Fruit fly (Drosophila melanogaster) whole organism, embryonic: Measurements from ENCODE around the gene Cpr78Ca.

Source experiments
- Abd-B ChIP-seq: fragments of 200-800 bp; sonication (Bioruptor generic); optimal IDR thresholded peaks from 2 replicates; lab custom pipeline; 2018; ENCODE audit warnings: missing biosample characterization, mild to moderate bottlenecking, missing genetic modification characterization, moderate library complexity
- B-H1 ChIP-seq: fragments of 200-800 bp; sonication (Bioruptor generic); IDR thresholded peaks from 3 replicates; pipeline ENCODE4 v1.3.6; 2022; ENCODE audit warnings: missing biosample characterization, missing genetic modification characterization
- BEAF-32 ChIP-seq: fragments of 200-800 bp; sonication (Bioruptor generic); optimal IDR thresholded peaks from 3 replicates; lab custom pipeline; 2017; ENCODE audit warnings: missing biosample characterization, missing genetic modification characterization, mild to moderate bottlenecking, moderate library complexity, missing genetic modification reagents
- Bdp1 ChIP-seq: fragments of 200-800 bp; sonication (Bioruptor generic); optimal IDR thresholded peaks from 3 replicates; lab custom pipeline; 2016; ENCODE audit warnings: missing biosample characterization, missing genetic modification characterization
- CG10543 ChIP-seq: fragments of 200-800 bp; sonication (Bioruptor generic); optimal IDR thresholded peaks from 3 replicates; lab custom pipeline; 2017; ENCODE audit warnings: missing biosample characterization, mild to moderate bottlenecking, missing genetic modification characterization, moderate library complexity
- CG11398 ChIP-seq: fragments of 200-800 bp; sonication (Bioruptor generic); optimal IDR thresholded peaks from 2 replicates; lab custom pipeline; 2016; ENCODE audit warnings: missing biosample characterization, missing genetic modification characterization
- CG12769 ChIP-seq: fragments of 200-800 bp; sonication (Bioruptor generic); optimal IDR thresholded peaks from 2 replicates; lab custom pipeline; 2019; ENCODE audit warnings: missing biosample characterization, mild to moderate bottlenecking, missing genetic modification characterization, moderate library complexity
- CG13287 ChIP-seq: fragments of 200-800 bp; sonication (Bioruptor generic); IDR thresholded peaks from 2 replicates; pipeline ENCODE4 v1.3.6; 2022; ENCODE audit warnings: missing biosample characterization, missing genetic modification characterization; ENCODE audit not compliant: partially characterized antibody
- CG13894 ChIP-seq: fragments of 200-800 bp; sonication (Bioruptor generic); optimal IDR thresholded peaks from 3 replicates; lab custom pipeline; 2018; ENCODE audit warnings: missing biosample characterization, mild to moderate bottlenecking, missing genetic modification characterization, moderate library complexity
- CG14050 ChIP-seq: fragments of 200-800 bp; sonication (Bioruptor generic); IDR thresholded peaks from 3 replicates; pipeline ENCODE4 v1.3.6; 2022; ENCODE audit warnings: missing biosample characterization, missing genetic modification characterization
- CG15514 ChIP-seq: fragments of 200-800 bp; sonication (Bioruptor generic); optimal IDR thresholded peaks from 3 replicates; lab custom pipeline; 2017; ENCODE audit warnings: missing biosample characterization, missing genetic modification characterization, mild to moderate bottlenecking, moderate library complexity, missing genetic modification reagents
- CG1602 ChIP-seq: fragments of 200-800 bp; sonication (Bioruptor generic); optimal IDR thresholded peaks from 3 replicates; lab custom pipeline; 2016; ENCODE audit warnings: missing biosample characterization, missing genetic modification characterization
- CG18476 ChIP-seq: fragments of 200-800 bp; sonication (Bioruptor generic); optimal IDR thresholded peaks from 2 replicates; lab custom pipeline; 2016; ENCODE audit warnings: missing biosample characterization, mild to moderate bottlenecking, missing genetic modification characterization
- CG18599 ChIP-seq: fragments of 200-800 bp; sonication (Bioruptor generic); optimal IDR thresholded peaks from 3 replicates; lab custom pipeline; 2017; ENCODE audit warnings: missing biosample characterization, missing genetic modification characterization, mild to moderate bottlenecking, moderate library complexity, missing genetic modification reagents
- CG8290 ChIP-seq, 3 experiments: fragments of 200-800 bp; sonication (Bioruptor generic); optimal IDR thresholded peaks; 2 replicates each; lab custom pipeline; 2016 to 2019; ENCODE audit warnings: missing biosample characterization in 3 of 3, missing genetic modification characterization in 3 of 3, mild to moderate bottlenecking in 2 of 3, moderate library complexity in 1 of 3
- CG8478 ChIP-seq: fragments of >200 bp; optimal IDR thresholded peaks from 2 replicates; lab custom pipeline; 2018
- D19A ChIP-seq: fragments of 200-800 bp; optimal IDR thresholded peaks from 3 replicates; lab custom pipeline; 2019; ENCODE audit warnings: missing biosample characterization, mild to moderate bottlenecking, missing genetic modification characterization, moderate library complexity
- Dip3 ChIP-seq: fragments of 200-800 bp; sonication (Bioruptor generic); optimal IDR thresholded peaks from 3 replicates; lab custom pipeline; 2016; ENCODE audit warnings: missing biosample characterization, missing genetic modification characterization
- Dp ChIP-seq: fragments of 200-800 bp; sonication (Bioruptor generic); optimal IDR thresholded peaks from 2 replicates; lab custom pipeline; 2018; ENCODE audit warnings: missing biosample characterization, mild to moderate bottlenecking, missing genetic modification characterization, moderate library complexity
- Elba2 ChIP-seq: fragments of 200-800 bp; sonication (Bioruptor generic); optimal IDR thresholded peaks from 3 replicates; lab custom pipeline; 2016; ENCODE audit warnings: missing biosample characterization, missing genetic modification characterization
- H2.0 ChIP-seq: fragments of 200-800 bp; sonication (Bioruptor generic); IDR thresholded peaks from 2 replicates; pipeline ENCODE4 v1.3.6; 2022; ENCODE audit warnings: missing biosample characterization, missing genetic modification characterization
- HLH4C ChIP-seq: fragments of 200-800 bp; sonication (Bioruptor generic); IDR thresholded peaks from 3 replicates; pipeline ENCODE4 v1.3.6; 2022; ENCODE audit warnings: missing biosample characterization, missing genetic modification characterization; ENCODE audit not compliant: partially characterized antibody
- HLH54F ChIP-seq: fragments of 200-800 bp; sonication (Bioruptor generic); optimal IDR thresholded peaks from 3 replicates; lab custom pipeline; 2016; ENCODE audit warnings: missing biosample characterization, missing genetic modification characterization
- TFAM ChIP-seq: fragments of 200-800 bp; sonication (Bioruptor generic); optimal IDR thresholded peaks from 2 replicates; lab custom pipeline; 2017; ENCODE audit warnings: missing biosample characterization, missing genetic modification characterization, inconsistent platforms
- Xbp1 ChIP-seq: fragments of 200-800 bp; sonication (Bioruptor generic); optimal IDR thresholded peaks from 3 replicates; lab custom pipeline; 2016; ENCODE audit warnings: missing biosample characterization, mild to moderate bottlenecking, missing genetic modification characterization
- amos ChIP-seq: fragments of 200-800 bp; sonication (Bioruptor generic); IDR thresholded peaks from 2 replicates; pipeline ENCODE4 v1.3.6; 2022; ENCODE audit warnings: missing biosample characterization, missing genetic modification characterization; ENCODE audit not compliant: partially characterized antibody
- az2 ChIP-seq: fragments of 200-800 bp; sonication (Bioruptor generic); optimal IDR thresholded peaks from 3 replicates; lab custom pipeline; 2016; ENCODE audit warnings: missing biosample characterization, missing genetic modification characterization
- bcd ChIP-seq: fragments of 200-800 bp; sonication (Bioruptor generic); optimal IDR thresholded peaks from 2 replicates; lab custom pipeline; 2017; ENCODE audit warnings: missing biosample characterization, mild to moderate bottlenecking, missing genetic modification characterization
- bigmax ChIP-seq: fragments of 200-800 bp; sonication (Bioruptor generic); optimal IDR thresholded peaks from 2 replicates; lab custom pipeline; 2018; ENCODE audit warnings: missing biosample characterization, mild to moderate bottlenecking, missing genetic modification characterization
- cad ChIP-seq: fragments of >200 bp; optimal IDR thresholded peaks from 2 replicates; lab custom pipeline; 2017; ENCODE audit warnings: missing biosample characterization, missing genetic modification characterization
- chif ChIP-seq, 2 experiments: fragments of 200-800 bp; sonication (Bioruptor generic); optimal IDR thresholded peaks; 3 replicates each; lab custom pipeline; 2016; ENCODE audit warnings: missing biosample characterization in 2 of 2, missing genetic modification characterization in 2 of 2
- crp ChIP-seq, 2 experiments: fragments of 200-800 bp; sonication (Bioruptor generic); optimal IDR thresholded peaks; 2 replicates in 1 of 2; 3 replicates in 1 of 2; lab custom pipeline; 2017; ENCODE audit warnings: missing biosample characterization in 2 of 2, missing genetic modification characterization in 2 of 2, mild to moderate bottlenecking in 1 of 2, moderate library complexity in 1 of 2
- danr ChIP-seq: fragments of 200-800 bp; sonication (Bioruptor generic); IDR thresholded peaks from 2 replicates; pipeline ENCODE4 v1.3.6; 2022; ENCODE audit warnings: missing biosample characterization, missing genetic modification characterization
- dpn ChIP-seq, 2 experiments: fragments of 200-800 bp; sonication (Bioruptor generic); optimal IDR thresholded peaks; 3 replicates each; lab custom pipeline; 2016; ENCODE audit warnings: missing biosample characterization in 2 of 2, missing genetic modification characterization in 2 of 2
- eve ChIP-seq, 2 experiments: fragments of >200 bp; optimal IDR thresholded peaks; 2 replicates each; lab custom pipeline; 2017; ENCODE audit warnings: missing biosample characterization in 2 of 2, missing genetic modification characterization in 2 of 2
- inv ChIP-seq: fragments of 200-800 bp; sonication (Bioruptor generic); IDR thresholded peaks from 2 replicates; pipeline ENCODE4 v1.3.6; 2022; ENCODE audit warnings: missing biosample characterization, missing genetic modification characterization; ENCODE audit not compliant: partially characterized antibody
- jigr1 ChIP-seq: fragments of 200-800 bp; sonication (Bioruptor generic); IDR thresholded peaks from 3 replicates; pipeline ENCODE4 v1.3.6; 2022; ENCODE audit warnings: missing biosample characterization, missing genetic modification characterization
- lilli ChIP-seq: fragments of 200-800 bp; sonication (Bioruptor generic); optimal IDR thresholded peaks from 3 replicates; lab custom pipeline; 2016; ENCODE audit warnings: missing biosample characterization, missing genetic modification characterization
- odd ChIP-seq: fragments of 200-800 bp; sonication (Bioruptor generic); optimal IDR thresholded peaks from 2 replicates; lab custom pipeline; 2017; ENCODE audit warnings: missing biosample characterization, mild to moderate bottlenecking, missing genetic modification characterization
- peb ChIP-seq: fragments of 200-800 bp; sonication (Bioruptor generic); IDR thresholded peaks from 2 replicates; pipeline ENCODE4 v1.3.6; 2022; ENCODE audit warnings: missing biosample characterization, missing genetic modification characterization
- pros ChIP-seq: fragments of 200-800 bp; sonication (Bioruptor generic); optimal IDR thresholded peaks from 3 replicates; lab custom pipeline; 2019; ENCODE audit warnings: missing biosample characterization, mild to moderate bottlenecking, missing genetic modification characterization, moderate library complexity
- psq ChIP-seq: fragments of 200-800 bp; sonication (Bioruptor generic); optimal IDR thresholded peaks from 2 replicates; lab custom pipeline; 2017; ENCODE audit warnings: missing biosample characterization, missing genetic modification characterization
- salm ChIP-seq: fragments of 200-800 bp; sonication (Bioruptor generic); optimal IDR thresholded peaks from 2 replicates; lab custom pipeline; 2018; ENCODE audit warnings: missing biosample characterization, mild to moderate bottlenecking, missing genetic modification characterization
- sc ChIP-seq, 3 experiments: fragments of >200 bp in 2 of 3; fragments of 200-800 bp in 1 of 3; sonication (Bioruptor generic) in 1 of 3; optimal IDR thresholded peaks; 2 replicates in 2 of 3; 3 replicates in 1 of 3; lab custom pipeline; 2017; ENCODE audit warnings: mild to moderate bottlenecking in 1 of 3, missing biosample characterization in 1 of 3, missing genetic modification characterization in 1 of 3, missing genetic modification reagents in 1 of 3
- sd ChIP-seq: fragments of 200-800 bp; sonication (Bioruptor generic); optimal IDR thresholded peaks from 3 replicates; lab custom pipeline; 2018; ENCODE audit warnings: missing biosample characterization, mild to moderate bottlenecking, missing genetic modification characterization, moderate library complexity
- sens ChIP-seq: fragments of 200-800 bp; sonication (Bioruptor generic); peaks from one replicate; lab custom pipeline; 2016; ENCODE audit warnings: missing biosample characterization, missing genetic modification characterization
- slou ChIP-seq: fragments of 200-800 bp; sonication (Bioruptor generic); optimal IDR thresholded peaks from 3 replicates; lab custom pipeline; 2016; ENCODE audit warnings: missing biosample characterization, missing genetic modification characterization
- tgo ChIP-seq: fragments of 200-800 bp; sonication (Bioruptor generic); IDR thresholded peaks from 3 replicates; pipeline ENCODE4 v1.3.6; 2022; ENCODE audit warnings: missing biosample characterization, missing genetic modification characterization
- vfl ChIP-seq: fragments of 200-800 bp; sonication (Bioruptor generic); optimal IDR thresholded peaks from 2 replicates; lab custom pipeline; 2016; ENCODE audit warnings: missing biosample characterization, missing genetic modification characterization
- zfh1 ChIP-seq: fragments of 200-800 bp; sonication (Bioruptor generic); IDR thresholded peaks from 3 replicates; pipeline ENCODE4 v1.3.6; 2022; ENCODE audit warnings: missing biosample characterization, missing genetic modification characterization

Gene Cpr78Ca

dm6 chr3L:21251381-21251780, 41.2 kb downstream of the Cpr78Ca start (continued):
- TF ChIP-seq CG18476 (GFP tag; lab: Kevin White, UChicago) (no peak), Abd-B (GFP tag; lab: Kevin White, UChicago) (peak; percentile 66), B-H1 (GFP tag; lab: Robert Waterston, UW) (no peak), salm (tag; lab: Kevin White, UChicago) (no peak), HLH54F (GFP tag; lab: Kevin White, UChicago) (no peak), CG15514 (no peak), bigmax (GFP tag; lab: Kevin White, UChicago) (no peak), CG14050 (no peak), pros (peak; percentile 17), D19A (no peak), sens (GFP tag; lab: Kevin White, UChicago) (peak; percentile 73), slou (GFP tag; lab: Kevin White, UChicago) (no peak), jigr1 (no peak), CG8478 (no peak), Dp (no peak), Elba2 (GFP tag; lab: Kevin White, UChicago) (no peak), CG12769 (tag; lab: Kevin White, UChicago) (peak; percentile 12), odd (GFP tag; lab: Kevin White, UChicago) (no peak), Bdp1 (no peak), tgo (no peak), CG8290 (GFP tag; optimal IDR thresholded peaks at IDR 0.05; lab: Kevin White, UChicago) (no peak), CG8290 (tag; optimal IDR thresholded peaks at IDR 0.05; lab: Kevin White, UChicago) (peak in 1 of 2 experiments; percentile 16), CG11398 (GFP tag; lab: Kevin White, UChicago) (no peak), CG1602 (GFP tag; lab: Kevin White, UChicago) (no peak), CG13287 (GFP tag; lab: Robert Waterston, UW) (no peak), danr (GFP tag; lab: Robert Waterston, UW) (no peak), psq (GFP tag; lab: Kevin White, UChicago) (no peak), sc (optimal IDR thresholded peaks at IDR 0.05; lab: Kevin White, UChicago) (no peak), sc (GFP tag; optimal IDR thresholded peaks at IDR 0.05; lab: Kevin White, UChicago) (no peak), Xbp1 (GFP tag; lab: Kevin White, UChicago) (peak; percentile 13), eve (GFP tag; optimal IDR thresholded peaks at IDR 0.05; lab: Kevin White, UChicago) (no peak), CG10543 (GFP tag; lab: Kevin White, UChicago) (peak; percentile 47), az2 (peak; percentile 42), BEAF-32 (GFP tag; lab: Kevin White, UChicago) (no peak), vfl (GFP tag; lab: Kevin White, UChicago) (no peak), CG13894 (tag; lab: Kevin White, UChicago) (no peak), bcd (GFP tag; lab: Kevin White, UChicago) (no peak), zfh1 (GFP tag; lab: Robert Waterston, UW) (peak; percentile 49; the same call in 1 of the 3 replicates), peb (GFP tag; lab: Robert Waterston, UW) (peak; percentile 18; the same call in 1 of the 2 replicates), TFAM (GFP tag; lab: Kevin White, UChicago) (no peak), lilli (GFP tag; lab: Kevin White, UChicago) (peak; percentile 6), amos (no peak), Dip3 (GFP tag; lab: Kevin White, UChicago) (no peak), dpn (GFP tag; optimal IDR thresholded peaks at IDR 0.05; lab: Kevin White, UChicago) (no peak), H2.0 (GFP tag; lab: Robert Waterston, UW) (peak; percentile 38; the same call in 1 of the 2 replicates), CG18599 (GFP tag; lab: Kevin White, UChicago) (peak; percentile 20), HLH4C (GFP tag; lab: Robert Waterston, UW) (no peak), crp (GFP tag; optimal IDR thresholded peaks at IDR 0.05; lab: Kevin White, UChicago) (no peak), inv (GFP tag; lab: Robert Waterston, UW) (no peak), cad (GFP tag; lab: Kevin White, UChicago) (no peak), sd (no peak), chif (GFP tag; optimal IDR thresholded peaks at IDR 0.05; lab: Kevin White, UChicago) (no peak)
